Fruit fly (Drosophila melanogaster): ENCODE results near the gene Polr2J.

The Polr2J gene

dm6 chr2L:17450505-17451415 is 40.6 kb upstream of the Polr2J start (continued):
- TF ChIP-seq CG12071 (GFP tag; optimal IDR thresholded peaks at IDR 0.05): peak; percentile 35
- no peak for TF ChIP-seq vnd (GFP tag; IDR thresholded peaks at IDR 0.05; ENCODE audit: partially characterized antibody)
- peak; percentile 60 for TF ChIP-seq nau (GFP tag; optimal IDR thresholded peaks at IDR 0.05)
- TF ChIP-seq aop (GFP tag; IDR thresholded peaks at IDR 0.05): no peak
- peak; percentile 32 for TF ChIP-seq CG10654 (GFP tag; optimal IDR thresholded peaks at IDR 0.05)
- TF ChIP-seq CG31224 (GFP tag; IDR thresholded peaks at IDR 0.05): no peak
- TF ChIP-seq Dip3 (GFP tag; optimal IDR thresholded peaks at IDR 0.05): peak; percentile 46
- peak; percentile 21 for TF ChIP-seq schlank (tag; optimal IDR thresholded peaks at IDR 0.05)
- TF ChIP-seq oc (tag; optimal IDR thresholded peaks at IDR 0.05): peak; percentile 37
- TF ChIP-seq CG11456 (GFP tag; IDR thresholded peaks at IDR 0.05): peak; percentile 67; the same call in 2 of the 3 replicates
- no peak for TF ChIP-seq dmrt11E (tag; optimal IDR thresholded peaks at IDR 0.05)
- TF ChIP-seq Rfx (GFP tag; IDR thresholded peaks at IDR 0.05): peak; percentile 72
- peak; percentile 60 for TF ChIP-seq NfI (GFP tag; optimal IDR thresholded peaks at IDR 0.05)
- peak; percentile 77 for TF ChIP-seq CoRest (tag; optimal IDR thresholded peaks at IDR 0.05)
- TF ChIP-seq lmd (GFP tag; IDR thresholded peaks at IDR 0.05): no peak
- TF ChIP-seq CG34224 (GFP tag; IDR thresholded peaks at IDR 0.05; ENCODE audit: partially characterized antibody): no peak; the same call in 2 of the 3 replicates
- peak; percentile 28 for TF ChIP-seq CG9437 (GFP tag; optimal IDR thresholded peaks at IDR 0.05)
- TF ChIP-seq CG3407 (GFP tag; optimal IDR thresholded peaks at IDR 0.05): peak; percentile 33
- TF ChIP-seq dati (GFP tag; IDR thresholded peaks at IDR 0.05): no peak
- TF ChIP-seq CG7987 (GFP tag; optimal IDR thresholded peaks at IDR 0.05): no peak
- no peak for TF ChIP-seq C15 (GFP tag; IDR thresholded peaks at IDR 0.05)
- no peak for TF ChIP-seq Kr (GFP tag; optimal IDR thresholded peaks at IDR 0.05)
- no peak for TF ChIP-seq CG9932 (GFP tag; IDR thresholded peaks at IDR 0.05)
- no peak for TF ChIP-seq ems (GFP tag; optimal IDR thresholded peaks at IDR 0.05)
- TF ChIP-seq dpn (GFP tag; optimal IDR thresholded peaks at IDR 0.05): peak; percentile 29 to 45
- no peak for TF ChIP-seq Hr39 (optimal IDR thresholded peaks at IDR 0.05)
- peak; percentile 2 for TF ChIP-seq gcm2 (GFP tag; optimal IDR thresholded peaks at IDR 0.05)
- TF ChIP-seq ewg (GFP tag; optimal IDR thresholded peaks at IDR 0.05): peak; percentile 28
- TF ChIP-seq ash1 (GFP tag; optimal IDR thresholded peaks at IDR 0.05): no peak
- TF ChIP-seq HLH4C (GFP tag; IDR thresholded peaks at IDR 0.05; ENCODE audit: partially characterized antibody): no peak
- TF ChIP-seq pb (GFP tag; optimal IDR thresholded peaks at IDR 0.05): no peak
- peak; percentile 38 for TF ChIP-seq CG12299 (tag; optimal IDR thresholded peaks at IDR 0.05)
- TF ChIP-seq CG12659 (GFP tag; optimal IDR thresholded peaks at IDR 0.05): peak; percentile 70
- peak; percentile 69 for TF ChIP-seq zf30C (GFP tag; optimal IDR thresholded peaks at IDR 0.05)
- no peak for TF ChIP-seq unc-4 (GFP tag; IDR thresholded peaks at IDR 0.05; ENCODE audit: partially characterized antibody)
- peak; percentile 71 for TF ChIP-seq CG3281 (GFP tag; optimal IDR thresholded peaks at IDR 0.05)
- peak in 1 of 2 experiments; percentile 48 for TF ChIP-seq bsh (GFP tag; optimal IDR thresholded peaks at IDR 0.05)
- no peak for TF ChIP-seq otp (GFP tag; IDR thresholded peaks at IDR 0.05)
- TF ChIP-seq CG3838 (GFP tag; optimal IDR thresholded peaks at IDR 0.05): no peak
- TF ChIP-seq CG5953 (GFP tag; IDR thresholded peaks at IDR 0.05): 0 out of 2 replicates have a peak, but pooled peaks have one; percentile 46
- no peak for TF ChIP-seq sna (GFP tag; IDR thresholded peaks at IDR 0.05; ENCODE audit: partially characterized antibody)
- TF ChIP-seq pros (GFP tag; optimal IDR thresholded peaks at IDR 0.05): no peak
- no peak for TF ChIP-seq CG7745 (tag; optimal IDR thresholded peaks at IDR 0.05)
- peak; percentile 79 for TF ChIP-seq Meics (GFP tag; optimal IDR thresholded peaks at IDR 0.05)
- TF ChIP-seq Sin3A (optimal IDR thresholded peaks at IDR 0.05): no peak
- peak; percentile 69; the same call in 2 of the 3 replicates for TF ChIP-seq dysf (GFP tag; IDR thresholded peaks at IDR 0.05)
- peak; percentile 56 for TF ChIP-seq Bteb2 (GFP tag; optimal IDR thresholded peaks at IDR 0.05)
- peak; percentile 50 for TF ChIP-seq Hmx (GFP tag; optimal IDR thresholded peaks at IDR 0.05)
- TF ChIP-seq CG18011 (GFP tag; optimal IDR thresholded peaks at IDR 0.05): peak; percentile 51
